Worm (Caenorhabditis elegans): ENCODE measurements around the gene W06B4.1.

Gene W06B4.1

ce11 chrII:4468897-4469459 lies 2.4 kb upstream of the W06B4.1 start:
- no peak for TF ChIP-seq unc-62 (GFP tag; optimal IDR thresholded peaks at IDR 0.05)

DNA sequence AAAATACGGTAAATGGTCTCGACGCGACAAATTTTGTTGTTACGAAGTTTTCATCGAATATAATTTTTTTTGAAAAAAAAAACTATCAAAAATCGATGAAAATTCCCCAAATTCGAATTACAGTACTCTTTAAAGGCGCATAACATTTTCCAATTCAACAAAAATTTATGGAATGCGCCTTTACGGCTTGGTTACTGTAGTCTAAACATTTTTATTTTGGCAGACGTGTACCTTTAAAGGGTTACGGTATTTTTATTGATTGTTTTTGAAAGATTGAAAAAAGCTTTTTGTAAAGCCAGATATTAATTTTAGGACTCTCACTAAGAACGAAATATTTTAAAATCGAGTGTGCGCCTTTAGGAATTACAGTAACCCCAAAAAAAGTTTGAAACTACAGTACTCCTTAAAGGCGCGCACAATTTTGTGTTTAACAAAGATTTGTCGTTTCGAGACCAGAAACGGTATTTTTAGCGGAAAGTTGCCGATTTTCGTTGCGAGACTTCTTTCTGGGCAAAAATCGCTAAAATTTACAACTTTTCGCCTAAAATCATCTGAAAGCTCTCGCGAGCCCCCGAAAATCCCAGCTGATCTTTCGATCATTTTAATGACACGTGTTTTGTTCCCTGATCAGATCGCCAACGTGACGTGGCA lies 2.7 kb downstream of the W06B4.1 start:
- no peak for TF ChIP-seq unc-62 (GFP tag; optimal IDR thresholded peaks at IDR 0.05)

DNA sequence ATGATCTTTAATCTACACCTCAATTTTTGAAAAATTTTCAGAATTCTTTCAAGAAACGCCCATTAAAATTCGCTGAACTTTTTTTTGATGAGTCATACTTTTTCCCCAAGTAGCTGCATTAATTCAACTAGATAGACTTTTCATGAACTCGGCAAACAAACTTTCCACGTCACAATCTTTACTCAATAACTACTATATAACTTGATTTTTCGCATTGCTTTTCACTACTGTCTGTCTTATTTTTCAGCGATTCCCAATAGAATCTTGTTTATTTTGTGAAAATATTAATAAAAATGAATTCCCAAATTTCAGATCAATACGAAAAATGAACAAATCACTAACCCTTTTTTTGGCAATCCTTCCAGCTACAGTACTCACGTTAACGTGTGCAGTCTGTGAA lies 6.9 kb downstream of the W06B4.1 start, which contains the start of gene T05C1.1:
TSS of gene T05C1.1 (plus strand) at position 301 of the 400 bp plus-strand sequence.
- TF ChIP-seq unc-62 (GFP tag; optimal IDR thresholded peaks at IDR 0.05): no peak

DNA sequence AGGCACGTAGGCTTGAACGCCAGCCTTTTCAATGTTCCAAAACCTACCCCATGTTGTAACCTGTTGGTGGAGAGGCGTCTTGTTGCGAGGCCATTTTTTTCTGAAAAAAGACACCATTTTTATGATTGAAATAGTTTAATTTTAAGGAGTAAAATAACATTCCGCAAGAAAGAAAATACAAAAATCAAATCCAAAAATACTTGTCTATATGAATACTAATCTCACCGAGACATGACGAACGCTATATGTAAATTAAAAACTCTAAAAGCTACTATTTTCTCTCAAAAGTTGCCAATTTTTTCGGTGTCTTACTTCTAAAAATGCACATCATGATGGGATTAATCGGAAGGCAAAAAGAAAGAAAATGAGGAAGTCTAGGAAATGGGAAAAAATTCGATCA lies 10.6 kb downstream of the W06B4.1 start, which contains the start of gene T05C1.2:
TSS of gene T05C1.2 (minus strand) at position 101 of the 400 bp plus-strand sequence.
- TF ChIP-seq unc-62 (GFP tag; optimal IDR thresholded peaks at IDR 0.05): no peak

ce11 chrII:4489288-4489687 lies 17.9 kb downstream of the W06B4.1 start, which contains the start of gene T05C1.3:
Gene T05C1.3 (minus strand): TSS chrII:4489388.
- no peak for TF ChIP-seq unc-62 (GFP tag; optimal IDR thresholded peaks at IDR 0.05)

- no peak for TF ChIP-seq unc-62 (GFP tag; optimal IDR thresholded peaks at IDR 0.05)
Observed at ce11 chrII:4490729-4491128, 19.3 kb downstream of the W06B4.1 start, which contains the start of gene T05C1.5. Gene T05C1.5 (minus strand): TSS chrII:4490829.

ce11 chrII:4494532-4494931 lies 23.1 kb downstream of the W06B4.1 start:
- TF ChIP-seq unc-62 (GFP tag; optimal IDR thresholded peaks at IDR 0.05): no peak

ce11 chrII:4495844-4496243 lies 24.4 kb downstream of the W06B4.1 start:
- no peak for TF ChIP-seq unc-62 (GFP tag; optimal IDR thresholded peaks at IDR 0.05)

ce11 chrII:4505097-4505626 lies 33.8 kb downstream of the W06B4.1 start, which contains the start of gene camt-1:
Gene camt-1 (minus strand): TSS chrII:4505147.
- no peak for TF ChIP-seq unc-62 (GFP tag; optimal IDR thresholded peaks at IDR 0.05)

- TF ChIP-seq unc-62 (GFP tag; optimal IDR thresholded peaks at IDR 0.05): no peak
Observed at ce11 chrII:4506552-4507291, 35.3 kb downstream of the W06B4.1 start.

- TF ChIP-seq unc-62 (GFP tag; optimal IDR thresholded peaks at IDR 0.05): no peak
Observed at ce11 chrII:4507669-4508068, 36.3 kb downstream of the W06B4.1 start.

ce11 chrII:4510684-4511083 lies 39.3 kb downstream of the W06B4.1 start:
- TF ChIP-seq unc-62 (GFP tag; optimal IDR thresholded peaks at IDR 0.05): no peak

- TF ChIP-seq unc-62 (GFP tag; optimal IDR thresholded peaks at IDR 0.05): no peak
Observed at ce11 chrII:4511911-4512310, 40.5 kb downstream of the W06B4.1 start, which contains the start of gene cyp-23A1. Gene cyp-23A1 (plus strand): TSS chrII:4512211.

- no peak for TF ChIP-seq unc-62 (GFP tag; optimal IDR thresholded peaks at IDR 0.05)
Observed at ce11 chrII:4516291-4516690, 44.9 kb downstream of the W06B4.1 start.

- TF ChIP-seq unc-62 (GFP tag; optimal IDR thresholded peaks at IDR 0.05): no peak
Observed at ce11 chrII:4517254-4517653, 45.9 kb downstream of the W06B4.1 start.

- no peak for TF ChIP-seq unc-62 (GFP tag; optimal IDR thresholded peaks at IDR 0.05)
Observed at ce11 chrII:4518300-4518907, 47.0 kb downstream of the W06B4.1 start, which contains the start of gene hlh-1. Gene hlh-1 (plus strand): TSS chrII:4518574.
